Worm (Caenorhabditis elegans) whole organism, L4/young adult: ENCODE measurements around the gene klp-17.

ENCODE experiments used
- W03F9.2 ChIP-seq: fragments of 150-350 bp; optimal IDR thresholded peaks from 2 replicates; lab custom pipeline; 2014; ENCODE audit warnings: missing biosample characterization, missing genetic modification characterization
- dao-5 ChIP-seq: sonication (generic microtip); optimal IDR thresholded peaks from 2 replicates; lab custom pipeline; 2016; ENCODE audit warnings: missing genotype, missing genetic modification characterization, moderate library complexity, missing compliant biosample characterization
- him-1 ChIP-seq: sonication (generic microtip); optimal IDR thresholded peaks from 2 replicates; lab custom pipeline; 2016; ENCODE audit warnings: missing genotype, missing genetic modification reagents, missing genetic modification characterization, missing compliant biosample characterization

DNA sequence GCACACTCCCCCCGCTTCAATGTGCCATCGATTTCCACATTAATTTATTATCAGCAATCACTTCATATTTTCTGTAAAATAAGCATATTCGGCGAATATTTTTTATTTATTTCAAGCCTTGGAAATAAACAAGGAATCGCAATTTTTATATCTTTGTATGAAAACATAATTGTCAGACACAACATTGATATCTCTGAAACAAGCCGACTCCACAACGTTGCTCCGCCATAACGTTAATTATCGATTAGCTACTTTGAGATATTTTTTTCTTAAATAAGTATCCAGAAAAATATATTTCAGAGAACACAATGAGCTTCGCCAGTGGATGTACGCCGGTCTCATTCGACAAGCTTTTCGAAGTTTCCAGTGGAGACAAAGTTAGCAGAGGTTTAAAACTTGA is 23.6 kb downstream of the klp-17 start, which contains the start of gene adbp-1:
- TF ChIP-seq W03F9.2 = no peak
- no peak for TF ChIP-seq him-1 (tag; lab: Kevin White, UChicago)
- no peak for TF ChIP-seq dao-5 (tag; lab: Kevin White, UChicago)
